Fruit fly (Drosophila melanogaster): ENCODE measurements around the gene CG17140.

dm6 chr2L:10851336-10851862, 5.9 kb upstream of the CG17140 start:
- no peak for TF ChIP-seq Snoo (tag; optimal IDR thresholded peaks at IDR 0.05)
- TF ChIP-seq rn (GFP tag; IDR thresholded peaks at IDR 0.05): no peak
- TF ChIP-seq CG10348 (GFP tag; IDR thresholded peaks at IDR 0.05): no peak
- no peak for TF ChIP-seq CG9948 (tag; optimal IDR thresholded peaks at IDR 0.05)

Data from whole organism, pupa.